Fruit fly (Drosophila melanogaster): Measurements from ENCODE around the gene CG2310.

DNA sequence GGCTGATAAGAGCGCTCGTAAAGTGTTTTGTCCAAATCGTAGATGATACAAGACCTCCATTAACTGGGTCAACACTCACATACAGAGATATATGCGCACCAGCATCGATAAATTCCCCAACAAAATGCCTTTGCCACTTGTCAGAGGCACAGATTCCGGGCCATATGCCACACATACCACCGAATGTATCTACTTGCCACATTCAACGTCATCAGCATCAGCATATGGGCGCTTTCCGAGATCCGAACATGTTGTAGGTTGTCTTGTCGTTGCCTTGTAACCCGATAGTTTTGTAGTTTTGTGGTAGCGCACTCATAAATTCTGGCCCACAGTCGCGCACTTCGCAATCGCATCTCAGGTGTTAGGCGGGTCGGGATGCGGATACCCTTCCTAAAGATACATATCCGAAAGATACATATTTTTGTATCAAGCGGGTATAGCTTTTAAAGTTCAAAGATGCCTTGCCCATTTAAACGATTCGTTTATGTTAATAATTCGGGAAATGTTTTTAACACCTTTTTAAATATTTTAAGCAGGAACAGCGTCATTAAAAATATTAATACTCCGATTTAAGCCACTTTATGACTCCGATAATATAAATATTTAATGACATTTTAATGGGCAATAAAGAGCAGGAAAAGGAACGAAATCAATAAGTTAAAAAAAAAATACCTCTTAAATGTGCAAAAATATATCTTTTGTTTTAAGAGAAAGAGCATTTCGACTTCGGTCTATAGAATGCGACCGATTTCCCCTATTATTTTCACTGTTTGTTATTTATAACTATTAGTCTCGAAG is 30.9 kb upstream of the CG2310 start:
- no peak for TF ChIP-seq psq (GFP tag; optimal IDR thresholded peaks at IDR 0.05)
- no peak for TF ChIP-seq Dfd (GFP tag; optimal IDR thresholded peaks at IDR 0.05)
- TF ChIP-seq lola (GFP tag; optimal IDR thresholded peaks at IDR 0.05), result no peak

All from whole organism, wandering third instar larva.